Fruit fly (Drosophila melanogaster) whole organism: ENCODE results near the gene CG14598.

Source experiments
- EcR ChIP-seq, 2 experiments: fragments of >200 bp; optimal IDR thresholded peaks; 2 replicates each; lab custom pipeline; 2017; ENCODE audit warnings: missing biosample characterization in 2 of 2, missing genetic modification characterization in 2 of 2, missing genetic modification reagents in 2 of 2
- pan ChIP-seq: fragments of >200 bp; optimal IDR thresholded peaks from 2 replicates; lab custom pipeline; 2017
- psq ChIP-seq: fragments of >200 bp; optimal IDR thresholded peaks from 2 replicates; lab custom pipeline; 2017
- usp ChIP-seq: fragments of >200 bp; optimal IDR thresholded peaks from 2 replicates; lab custom pipeline; 2017; ENCODE audit warnings: missing biosample characterization, missing genetic modification characterization, mixed read lengths

CG14598 gene

DNA sequence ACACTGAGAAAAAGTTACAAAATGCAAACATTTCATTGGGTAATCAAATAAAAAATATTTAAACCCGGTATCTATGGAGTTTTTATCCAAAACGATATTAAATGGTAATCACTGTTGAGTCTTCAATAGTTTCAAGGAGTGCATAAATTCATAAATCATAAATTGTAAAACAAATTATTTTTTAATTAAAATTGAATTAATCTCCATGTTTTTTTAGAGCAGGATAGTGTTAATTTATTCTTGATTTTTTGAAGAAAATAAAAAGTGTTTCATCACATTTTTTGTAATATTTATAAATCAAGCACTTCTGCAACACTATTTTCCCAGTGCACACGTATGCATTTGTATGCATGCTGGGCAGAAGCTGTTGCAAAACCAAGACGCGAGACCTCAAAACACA lies 51.3 kb downstream of the CG14598 start:
- no peak for TF ChIP-seq psq (lab: Kevin White, UChicago)

dm6 chr3R:7491453-7491853 lies 51.9 kb downstream of the CG14598 start:
- TF ChIP-seq usp (GFP tag; lab: Kevin White, UChicago) = no peak
- TF ChIP-seq pan (lab: Kevin White, UChicago) = no peak
- TF ChIP-seq EcR (GFP tag; optimal IDR thresholded peaks at IDR 0.05; lab: Kevin White, UChicago) = peak in 1 of 2 experiments; percentile 17
- TF ChIP-seq psq (lab: Kevin White, UChicago) = no peak
